Fruit fly (Drosophila melanogaster) whole organism, embryonic: ENCODE data around the gene dod.

ENCODE experiments used
- Bteb2 ChIP-seq: fragments of 200-800 bp; sonication (Bioruptor generic); optimal IDR thresholded peaks from 2 replicates; lab custom pipeline; 2016; ENCODE audit warnings: missing biosample characterization, missing genetic modification characterization
- CG10274 ChIP-seq: fragments of 200-800 bp; sonication (Bioruptor generic); optimal IDR thresholded peaks from 3 replicates; lab custom pipeline; 2017; ENCODE audit warnings: missing biosample characterization, mild to moderate bottlenecking, missing genetic modification characterization
- CG11085 ChIP-seq: fragments of 200-800 bp; sonication (Bioruptor generic); IDR thresholded peaks from 2 replicates; pipeline ENCODE4 v1.3.6; 2022; ENCODE audit warnings: missing biosample characterization, missing genetic modification characterization
- CG11696 ChIP-seq: fragments of 200-800 bp; sonication (Bioruptor generic); IDR thresholded peaks from 2 replicates; pipeline ENCODE4 v1.3.6; 2022; ENCODE audit warnings: missing biosample characterization, missing genetic modification characterization
- CG12071 ChIP-seq: fragments of 200-800 bp; sonication (Bioruptor generic); optimal IDR thresholded peaks from 3 replicates; lab custom pipeline; 2018; ENCODE audit warnings: missing biosample characterization, mild to moderate bottlenecking, missing genetic modification characterization
- CG12155 ChIP-seq: fragments of 200-800 bp; sonication (Bioruptor generic); optimal IDR thresholded peaks from 3 replicates; lab custom pipeline; 2016; ENCODE audit warnings: missing biosample characterization, missing genetic modification characterization
- CG12659 ChIP-seq: fragments of 200-800 bp; sonication (Bioruptor generic); optimal IDR thresholded peaks from 3 replicates; lab custom pipeline; 2017; ENCODE audit warnings: mild to moderate bottlenecking, missing biosample characterization, missing genetic modification reagents, missing genetic modification characterization
- CG13123 ChIP-seq: fragments of 200-800 bp; sonication (Bioruptor generic); optimal IDR thresholded peaks from 2 replicates; lab custom pipeline; 2016; ENCODE audit warnings: missing biosample characterization, missing genetic modification characterization
- CG15073 ChIP-seq: fragments of 200-800 bp; sonication (Bioruptor generic); optimal IDR thresholded peaks from 2 replicates; lab custom pipeline; 2016; ENCODE audit warnings: missing biosample characterization, missing genetic modification characterization
- CG17385 ChIP-seq: fragments of 200-800 bp; sonication (Bioruptor generic); optimal IDR thresholded peaks from 3 replicates; lab custom pipeline; 2018; ENCODE audit warnings: missing biosample characterization, mild to moderate bottlenecking, missing genetic modification characterization
- CG2875 ChIP-seq: fragments of 200-800 bp; sonication (Bioruptor generic); optimal IDR thresholded peaks from 2 replicates; lab custom pipeline; 2017; ENCODE audit warnings: missing biosample characterization, mild to moderate bottlenecking, missing genetic modification characterization, missing genetic modification reagents
- CG32767 ChIP-seq: fragments of 200-800 bp; sonication (Bioruptor generic); IDR thresholded peaks from 2 replicates; pipeline ENCODE4 v1.3.6; 2022; ENCODE audit warnings: missing biosample characterization, missing genetic modification characterization
- CG34422 ChIP-seq: fragments of 200-800 bp; sonication (Bioruptor generic); IDR thresholded peaks from 3 replicates; pipeline ENCODE4 v1.3.6; 2022; ENCODE audit warnings: missing biosample characterization, missing genetic modification characterization
- CG3838 ChIP-seq: fragments of 200-800 bp; sonication (Bioruptor generic); optimal IDR thresholded peaks from 3 replicates; lab custom pipeline; 2016; ENCODE audit warnings: missing biosample characterization, missing genetic modification characterization
- CG43689 ChIP-seq: fragments of 200-800 bp; sonication (Bioruptor generic); IDR thresholded peaks from 2 replicates; pipeline ENCODE4 v1.3.6; 2022; ENCODE audit warnings: missing biosample characterization, missing genetic modification characterization
- CG4617 ChIP-seq: fragments of 200-800 bp; sonication (Bioruptor generic); optimal IDR thresholded peaks from 3 replicates; lab custom pipeline; 2016; ENCODE audit warnings: missing biosample characterization, missing genetic modification characterization, borderline replicate concordance
- CG7357 ChIP-seq: fragments of 200-800 bp; sonication (Bioruptor generic); IDR thresholded peaks from 3 replicates; pipeline ENCODE4 v1.3.6; 2022; ENCODE audit warnings: missing biosample characterization, missing genetic modification characterization
- CG7963 ChIP-seq: fragments of 200-800 bp; sonication (Bioruptor generic); IDR thresholded peaks from 3 replicates; pipeline ENCODE4 v1.3.6; 2022; ENCODE audit warnings: missing biosample characterization, missing genetic modification characterization; ENCODE audit not compliant: partially characterized antibody
- CG8290 ChIP-seq, 3 experiments: fragments of 200-800 bp; sonication (Bioruptor generic); optimal IDR thresholded peaks; 2 replicates each; lab custom pipeline; 2016 to 2019; ENCODE audit warnings: missing biosample characterization in 3 of 3, missing genetic modification characterization in 3 of 3, mild to moderate bottlenecking in 2 of 3, moderate library complexity in 1 of 3
- CG8765 ChIP-seq: fragments of 200-800 bp; sonication (Bioruptor generic); IDR thresholded peaks from 2 replicates; pipeline ENCODE4 v1.3.6; 2022; ENCODE audit warnings: missing biosample characterization, missing genetic modification characterization
- CG9932 ChIP-seq: fragments of 200-800 bp; sonication (Bioruptor generic); IDR thresholded peaks from 2 replicates; pipeline ENCODE4 v1.3.6; 2022; ENCODE audit warnings: missing biosample characterization, missing genetic modification characterization
- Camta ChIP-seq: fragments of 200-800 bp; sonication (Bioruptor generic); optimal IDR thresholded peaks from 2 replicates; lab custom pipeline; 2016; ENCODE audit warnings: missing biosample characterization, missing genetic modification characterization
- Dbx ChIP-seq: fragments of 200-800 bp; sonication (Bioruptor generic); IDR thresholded peaks from 3 replicates; pipeline ENCODE4 v1.3.6; 2022; ENCODE audit warnings: missing biosample characterization, missing genetic modification characterization
- Deaf1 ChIP-seq: fragments of 200-800 bp; optimal IDR thresholded peaks from 3 replicates; lab custom pipeline; 2019; ENCODE audit warnings: missing biosample characterization, mild to moderate bottlenecking, missing genetic modification characterization, moderate library complexity
- Kr ChIP-seq: fragments of 200-800 bp; sonication (Bioruptor generic); optimal IDR thresholded peaks from 2 replicates; lab custom pipeline; 2017; ENCODE audit warnings: missing biosample characterization, mild to moderate bottlenecking, missing genetic modification characterization
- Lim3 ChIP-seq: fragments of 200-800 bp; sonication (Bioruptor generic); IDR thresholded peaks from 2 replicates; pipeline ENCODE4 v1.3.6; 2022; ENCODE audit warnings: missing biosample characterization, missing genetic modification characterization
- Meics ChIP-seq: fragments of 200-800 bp; sonication (Bioruptor generic); optimal IDR thresholded peaks from 2 replicates; lab custom pipeline; 2017; ENCODE audit warnings: missing biosample characterization, mild to moderate bottlenecking, missing genetic modification characterization
- Ravus ChIP-seq: fragments of 200-800 bp; sonication (Bioruptor generic); IDR thresholded peaks from 2 replicates; pipeline ENCODE4 v1.3.6; 2022; ENCODE audit warnings: missing biosample characterization, missing genetic modification characterization
- Rfx ChIP-seq: fragments of 200-800 bp; sonication (Bioruptor generic); IDR thresholded peaks from 2 replicates; pipeline ENCODE4 v1.3.6; 2022; ENCODE audit warnings: missing biosample characterization, missing genetic modification characterization
- Sry-β ChIP-seq: fragments of 200-800 bp; sonication (Bioruptor generic); optimal IDR thresholded peaks from 2 replicates; lab custom pipeline; 2018; ENCODE audit warnings: missing biosample characterization, mild to moderate bottlenecking, missing genetic modification characterization, moderate library complexity
- Sry-δ ChIP-seq: fragments of 200-800 bp; sonication (Bioruptor generic); optimal IDR thresholded peaks from 2 replicates; lab custom pipeline; 2016; ENCODE audit warnings: missing biosample characterization, missing genetic modification characterization
- Tbp ChIP-seq: fragments of >200 bp; optimal IDR thresholded peaks from 2 replicates; lab custom pipeline; 2018; ENCODE audit warnings: missing biosample characterization, missing genetic modification characterization
- ash1 ChIP-seq: fragments of 200-800 bp; sonication (Bioruptor generic); optimal IDR thresholded peaks from 2 replicates; lab custom pipeline; 2018; ENCODE audit warnings: missing biosample characterization, mild to moderate bottlenecking, missing genetic modification characterization
- az2 ChIP-seq: fragments of 200-800 bp; sonication (Bioruptor generic); optimal IDR thresholded peaks from 3 replicates; lab custom pipeline; 2016; ENCODE audit warnings: missing biosample characterization, missing genetic modification characterization
- bsh ChIP-seq, 2 experiments: fragments of 200-800 bp; sonication (Bioruptor generic); optimal IDR thresholded peaks; 2 replicates each; lab custom pipeline; 2017 to 2018; ENCODE audit warnings: mild to moderate bottlenecking in 2 of 2, missing biosample characterization in 2 of 2, missing genetic modification characterization in 2 of 2, moderate library complexity in 1 of 2
- cad ChIP-seq: fragments of >200 bp; optimal IDR thresholded peaks from 2 replicates; lab custom pipeline; 2017; ENCODE audit warnings: missing biosample characterization, missing genetic modification characterization
- cato ChIP-seq: fragments of 200-800 bp; sonication (Bioruptor generic); optimal IDR thresholded peaks from 2 replicates; lab custom pipeline; 2016; ENCODE audit warnings: missing biosample characterization, missing genetic modification characterization, borderline replicate concordance
- chinmo ChIP-seq: fragments of 200-800 bp; sonication (Bioruptor generic); IDR thresholded peaks from 4 replicates; pipeline ENCODE4 v1.3.6; 2022; ENCODE audit warnings: missing biosample characterization, missing genetic modification characterization; ENCODE audit not compliant: partially characterized antibody
- chn ChIP-seq: fragments of 200-800 bp; sonication (Bioruptor generic); optimal IDR thresholded peaks from 2 replicates; lab custom pipeline; 2016; ENCODE audit warnings: missing biosample characterization, missing genetic modification characterization
- da ChIP-seq: fragments of 200-800 bp; sonication (Bioruptor generic); optimal IDR thresholded peaks from 2 replicates; lab custom pipeline; 2016; ENCODE audit warnings: missing biosample characterization, missing genetic modification characterization
- dmrt99B ChIP-seq: fragments of 200-800 bp; sonication (Bioruptor generic); optimal IDR thresholded peaks from 2 replicates; lab custom pipeline; 2018; ENCODE audit warnings: missing biosample characterization, mild to moderate bottlenecking, missing genetic modification characterization, moderate library complexity
- dpn ChIP-seq, 2 experiments: fragments of 200-800 bp; sonication (Bioruptor generic); optimal IDR thresholded peaks; 3 replicates each; lab custom pipeline; 2016; ENCODE audit warnings: missing biosample characterization in 2 of 2, missing genetic modification characterization in 2 of 2
- ems ChIP-seq: fragments of 200-800 bp; sonication (Bioruptor generic); optimal IDR thresholded peaks from 3 replicates; lab custom pipeline; 2016; ENCODE audit warnings: missing biosample characterization, missing genetic modification characterization
- klu ChIP-seq: fragments of 200-800 bp; sonication (Bioruptor generic); IDR thresholded peaks from 2 replicates; pipeline ENCODE4 v1.3.6; 2022; ENCODE audit warnings: missing biosample characterization, missing genetic modification characterization
- lab ChIP-seq: fragments of 200-800 bp; sonication (Bioruptor generic); optimal IDR thresholded peaks from 3 replicates; lab custom pipeline; 2017; ENCODE audit warnings: missing biosample characterization, missing genetic modification characterization, mild to moderate bottlenecking, moderate library complexity, missing genetic modification reagents
- lbe ChIP-seq: fragments of 200-800 bp; sonication (Bioruptor generic); optimal IDR thresholded peaks from 2 replicates; lab custom pipeline; 2016; ENCODE audit warnings: missing biosample characterization, mild to moderate bottlenecking, missing genetic modification characterization
- nerfin-1 ChIP-seq: fragments of 200-800 bp; sonication (Bioruptor generic); optimal IDR thresholded peaks from 3 replicates; lab custom pipeline; 2019; ENCODE audit warnings: missing biosample characterization, mild to moderate bottlenecking, missing genetic modification characterization, moderate library complexity
- p53 ChIP-seq: fragments of 200-800 bp; sonication (Bioruptor generic); optimal IDR thresholded peaks from 2 replicates; lab custom pipeline; 2016; ENCODE audit warnings: missing biosample characterization, missing genetic modification characterization
- repo ChIP-seq: fragments of 200-800 bp; sonication (Bioruptor generic); optimal IDR thresholded peaks from 2 replicates; lab custom pipeline; 2016; ENCODE audit warnings: missing biosample characterization, missing genetic modification characterization
- row ChIP-seq: fragments of 200-800 bp; sonication (Bioruptor generic); IDR thresholded peaks from 3 replicates; pipeline ENCODE4 v1.3.6; 2022; ENCODE audit warnings: missing biosample characterization, missing genetic modification characterization
- ssp ChIP-seq: fragments of 200-800 bp; sonication (Bioruptor generic); IDR thresholded peaks from 2 replicates; pipeline ENCODE4 v1.3.6; 2022; ENCODE audit warnings: missing biosample characterization, missing genetic modification characterization
- vfl ChIP-seq: fragments of 200-800 bp; sonication (Bioruptor generic); optimal IDR thresholded peaks from 2 replicates; lab custom pipeline; 2016; ENCODE audit warnings: missing biosample characterization, missing genetic modification characterization

Gene dod

DNA sequence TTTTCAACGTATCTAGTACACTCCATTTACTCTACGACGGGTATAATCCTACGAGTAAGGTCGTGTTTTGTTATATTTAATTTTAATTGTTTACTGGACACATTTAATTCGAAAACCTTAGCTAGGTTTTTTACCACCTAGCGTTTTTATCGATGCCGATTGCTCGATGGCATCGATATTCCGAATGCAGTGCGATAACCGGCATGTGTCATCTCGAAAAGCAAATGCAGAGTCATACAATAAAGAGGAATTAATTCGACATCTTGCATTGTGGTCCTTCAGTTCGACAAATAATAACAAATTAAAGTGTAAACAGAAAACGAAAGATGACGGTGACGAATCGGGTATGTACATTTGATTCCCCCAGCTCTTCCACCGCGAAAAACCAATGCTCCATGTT lies 29.3 kb upstream of the dod start, which contains the start of gene Rpt6 (continued):
- TF ChIP-seq Sry-β (GFP tag; lab: Kevin White, UChicago): peak; percentile 66
- no peak for TF ChIP-seq repo (GFP tag; lab: Kevin White, UChicago)
- TF ChIP-seq CG7963 (GFP tag; lab: Robert Waterston, UW): no peak
- no peak for TF ChIP-seq chn (GFP tag; lab: Kevin White, UChicago)
- TF ChIP-seq CG10274 (GFP tag; lab: Kevin White, UChicago): no peak
- TF ChIP-seq CG15073 (GFP tag; lab: Kevin White, UChicago): no peak
- no peak for TF ChIP-seq CG11696 (GFP tag; lab: Robert Waterston, UW)
- no peak for TF ChIP-seq lab (GFP tag; lab: Kevin White, UChicago)
- no peak for TF ChIP-seq CG43689 (GFP tag; lab: Robert Waterston, UW)
- no peak for TF ChIP-seq Deaf1 (tag; lab: Kevin White, UChicago)
- no peak for TF ChIP-seq dpn (GFP tag; optimal IDR thresholded peaks at IDR 0.05; lab: Kevin White, UChicago)
- no peak for TF ChIP-seq CG7357
- TF ChIP-seq Kr (GFP tag; lab: Kevin White, UChicago): no peak
- no peak for TF ChIP-seq CG32767 (GFP tag; lab: Robert Waterston, UW)
- TF ChIP-seq Camta: no peak
- no peak for TF ChIP-seq CG17385 (GFP tag; lab: Kevin White, UChicago)
- no peak for TF ChIP-seq ems (GFP tag; lab: Kevin White, UChicago)
- TF ChIP-seq CG8290 (GFP tag; optimal IDR thresholded peaks at IDR 0.05; lab: Kevin White, UChicago): no peak
- TF ChIP-seq CG8290 (tag; optimal IDR thresholded peaks at IDR 0.05; lab: Kevin White, UChicago): peak in 1 of 2 experiments; percentile 64
- TF ChIP-seq CG2875 (GFP tag; lab: Kevin White, UChicago): no peak
- peak; percentile 39 for TF ChIP-seq CG12659 (GFP tag; lab: Kevin White, UChicago)
- no peak for TF ChIP-seq klu (GFP tag; lab: Robert Waterston, UW)
- no peak for TF ChIP-seq CG3838
- TF ChIP-seq ash1 (GFP tag; lab: Kevin White, UChicago): no peak
- TF ChIP-seq CG9932 (GFP tag; lab: Robert Waterston, UW): no peak
- peak; percentile 94 for TF ChIP-seq Sry-δ (GFP tag; lab: Kevin White, UChicago)
- TF ChIP-seq CG4617 (GFP tag; lab: Kevin White, UChicago): peak; percentile 36
- TF ChIP-seq chinmo (GFP tag; lab: Robert Waterston, UW): 0 out of 4 replicates have a peak, but pooled peaks have one; percentile 65
- no peak for TF ChIP-seq bsh (GFP tag; optimal IDR thresholded peaks at IDR 0.05; lab: Kevin White, UChicago)
- no peak for TF ChIP-seq CG12071 (GFP tag; lab: Kevin White, UChicago)
- no peak for TF ChIP-seq dmrt99B
- TF ChIP-seq CG12155 (GFP tag; lab: Kevin White, UChicago): no peak
- no peak for TF ChIP-seq p53 (GFP tag; lab: Kevin White, UChicago)
- TF ChIP-seq cad: no peak
- TF ChIP-seq lbe (GFP tag; lab: Kevin White, UChicago): peak; percentile 2
- TF ChIP-seq CG34422 (GFP tag; lab: Robert Waterston, UW): no peak
- no peak for TF ChIP-seq CG13123 (GFP tag; lab: Kevin White, UChicago)
- TF ChIP-seq cato (GFP tag; lab: Kevin White, UChicago): no peak
- TF ChIP-seq CG8765 (GFP tag; lab: Robert Waterston, UW): no peak
- TF ChIP-seq Meics (GFP tag; lab: Kevin White, UChicago): no peak
- TF ChIP-seq Ravus (GFP tag; lab: Robert Waterston, UW): no peak
- TF ChIP-seq vfl (GFP tag; lab: Kevin White, UChicago): no peak
- no peak for TF ChIP-seq Tbp (GFP tag; lab: Kevin White, UChicago)
- TF ChIP-seq az2: no peak
- no peak for TF ChIP-seq Bteb2 (GFP tag; lab: Kevin White, UChicago)
- no peak for TF ChIP-seq da (GFP tag; lab: Kevin White, UChicago)
- no peak for TF ChIP-seq nerfin-1 (tag; lab: Kevin White, UChicago)
- no peak for TF ChIP-seq ssp (GFP tag; lab: Robert Waterston, UW)
- no peak for TF ChIP-seq Rfx
- peak; percentile 44; the same call in 2 of the 3 replicates for TF ChIP-seq row (GFP tag; lab: Robert Waterston, UW)
- TF ChIP-seq CG11085 (GFP tag; lab: Robert Waterston, UW): no peak
- no peak for TF ChIP-seq Dbx (GFP tag; lab: Robert Waterston, UW)
- no peak for TF ChIP-seq Lim3 (GFP tag; lab: Robert Waterston, UW)
